Worm (Caenorhabditis elegans) whole organism, L2 larva: ENCODE data around the gene Y53G8AR.5.
A peak's percentile ranks its signal among the peaks of the same experiment; 100 is the strongest.
"Not testable (repeated sequence)": the region's sequence is repeated elsewhere in the genome, so short reads cannot be mapped to it uniquely, and the experiment has no call there.

Experiments used
- C34F6.9 ChIP-seq: fragments of 150-350 bp; optimal IDR thresholded peaks from 2 replicates; lab custom pipeline; 2014; ENCODE audit warnings: missing biosample characterization, missing genetic modification characterization
- F13H6.1 ChIP-seq: sonication (generic microtip); optimal IDR thresholded peaks from 2 replicates; lab custom pipeline; 2016; ENCODE audit warnings: missing genetic modification characterization, missing compliant biosample characterization
- Y55F3AM.14 ChIP-seq: fragments of 200-800 bp; sonication (Bioruptor generic); optimal IDR thresholded peaks from 2 replicates; lab custom pipeline; 2018; ENCODE audit warnings: mild to moderate bottlenecking, missing genetic modification characterization, missing compliant biosample characterization
- aly-2 ChIP-seq: fragments of 150-350 bp; optimal IDR thresholded peaks from 2 replicates; lab custom pipeline; 2014; ENCODE audit warnings: missing biosample characterization, missing genetic modification characterization
- ama-1 ChIP-seq: fragments of 150-350 bp; optimal IDR thresholded peaks from 2 replicates; lab custom pipeline; 2018; ENCODE audit warnings: inconsistent platforms
- blmp-1 ChIP-seq: sonication (generic microtip); optimal IDR thresholded peaks from 2 replicates; lab custom pipeline; 2017; ENCODE audit warnings: missing genetic modification characterization, mild to moderate bottlenecking, missing compliant biosample characterization, antibody characterized with exemption, moderate library complexity; ENCODE audit not compliant: insufficient read depth
- ceh-16 ChIP-seq: fragments of 150-350 bp; optimal IDR thresholded peaks from 2 replicates; lab custom pipeline; 2014; ENCODE audit warnings: missing biosample characterization, missing genetic modification characterization
- ceh-82 ChIP-seq: fragments of 150-350 bp; optimal IDR thresholded peaks from 2 replicates; lab custom pipeline; 2014; ENCODE audit warnings: missing biosample characterization, missing genetic modification characterization
- crh-2 ChIP-seq: sonication (generic microtip); optimal IDR thresholded peaks from 2 replicates; lab custom pipeline; 2017; ENCODE audit warnings: missing biosample characterization, missing genetic modification characterization
- dmd-4 ChIP-seq: sonication (generic microtip); optimal IDR thresholded peaks from 2 replicates; lab custom pipeline; 2017; ENCODE audit warnings: missing biosample characterization, missing genetic modification characterization
- egl-27 ChIP-seq: sonication (generic microtip); optimal IDR thresholded peaks from 3 replicates; lab custom pipeline; 2017; ENCODE audit warnings: missing biosample characterization, missing genetic modification reagents, missing genetic modification characterization
- fos-1 ChIP-seq: fragments of 150-350 bp; optimal IDR thresholded peaks from 2 replicates; lab custom pipeline; 2014; ENCODE audit warnings: missing biosample characterization, missing genetic modification characterization
- gmeb-1 ChIP-seq: fragments of 150-350 bp; optimal IDR thresholded peaks from 2 replicates; lab custom pipeline; 2014; ENCODE audit warnings: missing biosample characterization, missing genetic modification characterization
- lin-13 ChIP-seq: fragments of 150-350 bp; optimal IDR thresholded peaks from 2 replicates; lab custom pipeline; 2014; ENCODE audit warnings: missing biosample characterization, missing genetic modification reagents, missing genetic modification characterization
- lsy-2 ChIP-seq, 2 experiments: fragments of 150-350 bp in 1 of 2; sonication (generic microtip) in 1 of 2; optimal IDR thresholded peaks; 2 replicates each; lab custom pipeline; 2014 to 2017; ENCODE audit warnings: missing biosample characterization in 2 of 2, missing genetic modification characterization in 2 of 2
- mab-5 ChIP-seq: fragments of 150-350 bp; optimal IDR thresholded peaks from 2 replicates; lab custom pipeline; 2014; ENCODE audit warnings: missing biosample characterization, missing genetic modification characterization
- mbf-1 ChIP-seq: sonication (generic microtip); optimal IDR thresholded peaks from 2 replicates; lab custom pipeline; 2017; ENCODE audit warnings: missing biosample characterization, missing genetic modification characterization
- mdl-1 ChIP-seq, 2 experiments: fragments of 150-350 bp in 1 of 2; sonication (generic microtip) in 1 of 2; optimal IDR thresholded peaks; 2 replicates each; lab custom pipeline; 2017; ENCODE audit warnings: missing biosample characterization in 2 of 2, missing genetic modification characterization in 2 of 2
- nhr-11 ChIP-seq: fragments of 150-350 bp; optimal IDR thresholded peaks from 2 replicates; lab custom pipeline; 2014; ENCODE audit warnings: missing biosample characterization, missing genetic modification characterization
- nhr-12 ChIP-seq: fragments of 150-350 bp; optimal IDR thresholded peaks from 2 replicates; lab custom pipeline; 2014; ENCODE audit warnings: missing biosample characterization, missing genetic modification characterization
- nhr-129 ChIP-seq: fragments of 150-350 bp; optimal IDR thresholded peaks from 2 replicates; lab custom pipeline; 2014; ENCODE audit warnings: missing biosample characterization, missing genetic modification characterization
- nhr-21 ChIP-seq: fragments of 150-350 bp; optimal IDR thresholded peaks from 2 replicates; lab custom pipeline; 2014; ENCODE audit warnings: missing biosample characterization, missing genetic modification characterization
- nhr-25 ChIP-seq: fragments of 150-350 bp; sonication (generic microtip); optimal IDR thresholded peaks from 3 replicates; lab custom pipeline; 2014; ENCODE audit warnings: missing biosample characterization, missing genetic modification characterization
- nhr-6 ChIP-seq: fragments of 150-350 bp; optimal IDR thresholded peaks from 2 replicates; lab custom pipeline; 2014; ENCODE audit warnings: missing biosample characterization, missing genetic modification characterization
- sem-4 ChIP-seq: fragments of 150-350 bp; optimal IDR thresholded peaks from 2 replicates; lab custom pipeline; 2014; ENCODE audit warnings: missing biosample characterization, missing genetic modification reagents, missing genetic modification characterization
- sma-3 ChIP-seq: sonication (generic microtip); optimal IDR thresholded peaks from 2 replicates; lab custom pipeline; 2016; ENCODE audit warnings: missing genetic modification reagents, missing genetic modification characterization, missing compliant biosample characterization
- sma-9 ChIP-seq, 2 experiments: fragments of 150-350 bp in 1 of 2; sonication (generic microtip) in 1 of 2; optimal IDR thresholded peaks; 2 replicates each; lab custom pipeline; 2014 to 2016; ENCODE audit warnings: missing genetic modification characterization in 2 of 2, mild to moderate bottlenecking in 1 of 2, missing biosample characterization in 1 of 2, missing compliant biosample characterization in 1 of 2, missing genetic modification reagents in 1 of 2, moderate library complexity in 1 of 2
- snpc-4 ChIP-seq: fragments of 150-350 bp; optimal IDR thresholded peaks from 2 replicates; lab custom pipeline; 2014; ENCODE audit warnings: missing biosample characterization, missing genetic modification characterization
- unc-39 ChIP-seq: fragments of 150-350 bp; optimal IDR thresholded peaks from 2 replicates; lab custom pipeline; 2014; ENCODE audit warnings: missing biosample characterization, missing genetic modification characterization
- unc-55 ChIP-seq: fragments of 150-350 bp; sonication (generic microtip); optimal IDR thresholded peaks from 3 replicates; lab custom pipeline; 2014; ENCODE audit warnings: missing biosample characterization, missing genetic modification reagents, missing genetic modification characterization
- ztf-11 ChIP-seq: sonication (generic microtip); optimal IDR thresholded peaks from 2 replicates; lab custom pipeline; 2017; ENCODE audit warnings: missing biosample characterization, missing genetic modification characterization

Gene Y53G8AR.5

DNA sequence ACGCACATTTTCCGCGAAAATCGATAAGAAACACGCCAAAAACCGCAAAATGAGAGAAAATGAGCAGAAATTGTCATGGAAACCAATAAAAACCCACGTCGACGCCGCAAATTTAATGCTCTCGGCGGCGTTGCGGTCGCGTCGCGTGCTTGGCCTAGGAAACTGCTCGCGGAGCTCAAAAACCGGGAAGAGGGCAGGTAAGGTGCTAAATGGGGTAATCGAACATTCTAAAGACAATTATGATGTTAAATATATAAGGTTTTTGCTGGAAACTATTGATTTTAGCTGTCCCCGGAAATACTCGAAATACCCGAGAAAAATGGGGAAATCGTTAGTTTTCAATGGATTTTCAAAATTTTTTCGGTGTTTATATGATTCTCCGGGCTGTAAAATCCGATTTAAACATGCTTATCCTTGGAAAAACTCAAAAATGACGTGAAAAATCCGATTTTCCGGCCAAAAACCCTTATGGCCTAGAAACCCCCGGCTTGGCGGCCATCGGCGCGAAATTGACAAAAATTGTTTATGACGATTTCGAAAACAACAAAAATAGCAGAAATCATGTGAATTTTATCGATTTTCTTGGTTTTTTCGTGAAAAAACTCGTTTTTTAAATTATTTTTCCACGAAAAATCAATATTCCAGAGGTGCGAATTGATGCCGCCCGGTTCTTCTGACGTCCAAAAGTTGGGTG, 25.2 kb downstream of the Y53G8AR.5 start, which contains the start of gene phf-15:
Gene phf-15, plus strand, starts transcription at position 537 of the 694 bp plus-strand sequence.
- peak; percentile 29 for TF ChIP-seq crh-2
- peak in 1 of 2 experiments; percentile 30 for TF ChIP-seq lsy-2 (tag; optimal IDR thresholded peaks at IDR 0.05; lab: Kevin White, UChicago)
- no peak for TF ChIP-seq egl-27

ce11 chrIII:3323906-3324305, 26.7 kb downstream of the Y53G8AR.5 start:
- TF ChIP-seq egl-27 (no peak), nhr-129 (tag; lab: Kevin White, UChicago) (peak; percentile 93), lsy-2 (tag; optimal IDR thresholded peaks at IDR 0.05; lab: Kevin White, UChicago) (peak; percentile 69 to 91), sma-3 (GFP tag; lab: Kevin White, UChicago) (peak; percentile 35), gmeb-1 (peak; percentile 69), ztf-11 (tag; lab: Kevin White, UChicago) (no peak), crh-2 (peak; percentile 42), ama-1 (lab: Kevin White, UChicago) (peak; percentile 44), F13H6.1 (tag; lab: Kevin White, UChicago) (peak; percentile 22), nhr-12 (tag; lab: Kevin White, UChicago) (no peak), snpc-4 (peak; percentile 21), nhr-6 (peak; percentile 65), nhr-25 (tag; lab: Kevin White, UChicago) (peak; percentile 56), C34F6.9 (tag; lab: Kevin White, UChicago) (peak; percentile 80), fos-1 (tag; lab: Kevin White, UChicago) (peak; percentile 43), lin-13 (GFP tag; lab: Kevin White, UChicago) (peak; percentile 54), unc-55 (GFP tag; lab: Kevin White, UChicago) (peak; percentile 80), aly-2 (tag; lab: Kevin White, UChicago) (no peak)

- no peak for TF ChIP-seq unc-39 (tag; lab: Kevin White, UChicago)
- no peak for TF ChIP-seq egl-27
- TF ChIP-seq mbf-1 (tag; lab: Kevin White, UChicago): no peak
- TF ChIP-seq C34F6.9 (tag; lab: Kevin White, UChicago): no peak
- no peak for TF ChIP-seq sem-4 (tag; lab: Kevin White, UChicago)
- no peak for TF ChIP-seq lsy-2 (tag; optimal IDR thresholded peaks at IDR 0.05; lab: Kevin White, UChicago)
These were observed 32.2 kb downstream of the Y53G8AR.5 start for ce11 chrIII:3329467-3329866.

DNA sequence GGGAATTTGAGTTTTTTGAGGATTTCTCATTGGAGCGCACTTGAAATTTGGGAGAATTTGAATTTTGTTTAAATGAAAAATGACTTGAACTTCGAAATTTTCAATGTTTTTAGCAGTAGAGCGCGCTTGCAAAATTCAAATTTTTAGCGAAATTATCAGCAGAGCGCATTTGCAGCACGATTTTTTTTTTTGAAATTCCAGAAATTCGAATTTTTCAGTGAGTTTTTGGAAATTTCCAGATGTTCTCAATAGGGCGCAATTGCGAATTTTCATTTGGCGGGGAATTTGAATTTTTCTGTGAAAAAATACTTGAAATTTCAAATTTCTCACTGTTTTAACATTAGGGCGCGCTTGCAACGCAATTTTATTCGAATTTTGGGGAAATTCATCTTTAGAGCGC, 34.5 kb downstream of the Y53G8AR.5 start:
- TF ChIP-seq sma-9 (GFP tag; optimal IDR thresholded peaks at IDR 0.05; lab: Kevin White, UChicago) (no peak), sma-9 (tag; optimal IDR thresholded peaks at IDR 0.05; lab: Kevin White, UChicago) (no peak), nhr-129 (tag; lab: Kevin White, UChicago) (no peak)

- TF ChIP-seq mab-5 (tag; lab: Kevin White, UChicago); ama-1 (lab: Kevin White, UChicago); ztf-11 (tag; lab: Kevin White, UChicago): not testable (repeated sequence)
- TF ChIP-seq, all 48 proteins: peak for 0; not testable (repeated sequence) for 48
These were observed 35.5 kb downstream of the Y53G8AR.5 start, which contains the start of gene Y53G8AR.1 for ce11 chrIII:3332736-3333135. Y53G8AR.1 (plus strand) TSS chrIII:3333036.

DNA sequence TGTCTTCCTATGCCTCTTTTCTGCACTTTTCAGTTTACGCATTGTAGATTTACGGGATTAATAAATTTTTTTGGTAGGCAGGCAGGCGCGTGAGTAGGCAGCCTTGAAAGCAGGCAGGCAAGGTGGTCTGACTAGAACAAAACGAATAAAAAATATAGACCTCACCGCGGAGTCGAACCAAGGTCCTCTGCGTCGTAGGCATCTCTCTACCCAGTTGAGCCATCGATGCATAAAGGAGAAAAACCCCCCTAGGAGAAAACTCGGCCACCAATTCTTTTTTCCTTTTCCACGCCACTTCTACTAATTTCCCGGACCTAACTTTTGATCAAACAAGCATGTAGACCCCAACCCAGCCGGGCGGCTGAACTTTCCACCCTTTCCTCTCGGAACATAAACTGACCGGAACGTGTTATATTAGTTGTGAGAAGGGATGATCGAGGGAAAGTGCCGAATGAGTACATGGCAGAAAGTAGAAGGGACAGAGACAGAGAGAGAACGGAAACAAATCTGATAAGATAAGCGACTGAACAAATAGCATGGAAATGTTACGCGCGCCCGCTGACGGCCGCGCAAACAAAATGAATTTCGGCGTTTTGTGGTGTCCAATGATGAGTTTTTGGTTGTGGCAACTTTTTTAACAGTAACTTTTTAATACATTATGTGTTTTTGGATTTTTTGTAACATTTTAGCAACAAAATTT, 42.2 kb downstream of the Y53G8AR.5 start:
- no peak for TF ChIP-seq nhr-129 (tag; lab: Kevin White, UChicago)
- TF ChIP-seq fos-1 (tag; lab: Kevin White, UChicago): peak; percentile 86
- TF ChIP-seq Y55F3AM.14 (GFP tag; lab: Kevin White, UChicago): no peak
- no peak for TF ChIP-seq dmd-4
- no peak for TF ChIP-seq mbf-1 (tag; lab: Kevin White, UChicago)
- no peak for TF ChIP-seq mdl-1 (tag; optimal IDR thresholded peaks at IDR 0.05; lab: Kevin White, UChicago)
- TF ChIP-seq F13H6.1 (tag; lab: Kevin White, UChicago): peak; percentile 15
- no peak for TF ChIP-seq ceh-82 (tag; lab: Kevin White, UChicago)
- peak; percentile 37 for TF ChIP-seq sma-3 (GFP tag; lab: Kevin White, UChicago)
- no peak for TF ChIP-seq ceh-16 (tag; lab: Kevin White, UChicago)
- no peak for TF ChIP-seq nhr-11 (tag; lab: Kevin White, UChicago)
- TF ChIP-seq sma-9 (GFP tag; optimal IDR thresholded peaks at IDR 0.05; lab: Kevin White, UChicago): peak; percentile 73
- TF ChIP-seq sma-9 (tag; optimal IDR thresholded peaks at IDR 0.05; lab: Kevin White, UChicago): no peak
- peak; percentile 19 for TF ChIP-seq blmp-1
- TF ChIP-seq nhr-21: peak; percentile 32
- TF ChIP-seq C34F6.9 (tag; lab: Kevin White, UChicago): no peak
